Worm (Caenorhabditis elegans): ENCODE data around the gene T07D3.2.

DNA sequence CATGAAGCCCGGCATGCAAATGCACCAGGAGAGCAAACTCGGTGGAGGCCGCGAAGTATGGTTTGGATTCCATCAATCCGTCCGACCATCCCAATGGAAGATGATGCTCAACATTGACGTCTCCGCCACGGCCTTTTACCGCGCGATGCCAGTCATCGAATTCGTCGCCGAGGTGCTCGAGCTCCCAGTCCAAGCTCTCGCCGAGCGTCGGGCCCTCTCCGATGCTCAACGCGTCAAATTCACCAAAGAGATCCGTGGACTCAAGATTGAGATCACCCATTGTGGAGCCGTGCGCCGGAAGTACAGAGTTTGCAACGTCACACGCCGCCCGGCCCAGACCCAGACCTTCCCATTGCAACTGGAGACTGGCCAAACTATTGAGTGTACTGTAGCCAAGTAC lies 26.0 kb upstream of the T07D3.2 start:
- TF ChIP-seq jun-1 (tag; optimal IDR thresholded peaks at IDR 0.05), result no peak
- no peak for TF ChIP-seq daf-12 (tag; optimal IDR thresholded peaks at IDR 0.05)
- no peak for TF ChIP-seq nhr-237 (tag; optimal IDR thresholded peaks at IDR 0.05)
- TF ChIP-seq mdl-1 (tag; optimal IDR thresholded peaks at IDR 0.05), result no peak
- no peak for TF ChIP-seq hmg-1.1 (GFP tag; IDR thresholded peaks at IDR 0.05)
- no peak for TF ChIP-seq lsy-2 (tag; optimal IDR thresholded peaks at IDR 0.05)
- TF ChIP-seq ces-1 (GFP tag; optimal IDR thresholded peaks at IDR 0.05), result no peak
- TF ChIP-seq nhr-10 (tag; optimal IDR thresholded peaks at IDR 0.05), result no peak
- TF ChIP-seq fkh-10 (GFP tag; optimal IDR thresholded peaks at IDR 0.05), result no peak
- TF ChIP-seq nhr-76 (tag; optimal IDR thresholded peaks at IDR 0.05), result no peak
- TF ChIP-seq pqm-1 (tag; optimal IDR thresholded peaks at IDR 0.05), result no peak

All from whole organism, L4 larva.